Worm (Caenorhabditis elegans) whole organism, L3 larva: Measurements from ENCODE around the gene pst-2.

Experiments
- fkh-10 ChIP-seq: sonication (generic microtip); optimal IDR thresholded peaks from 2 replicates; lab custom pipeline; 2017; ENCODE audit warnings: missing biosample characterization, missing genetic modification reagents, missing genetic modification characterization
- nhr-23 ChIP-seq: fragments of 150-350 bp; optimal IDR thresholded peaks from 2 replicates; lab custom pipeline; 2014; ENCODE audit warnings: missing biosample characterization, missing genetic modification reagents, missing genetic modification characterization
- nhr-237 ChIP-seq: fragments of 150-350 bp; optimal IDR thresholded peaks from 2 replicates; lab custom pipeline; 2014; ENCODE audit warnings: missing biosample characterization, missing genetic modification characterization
- unc-39 ChIP-seq: sonication (generic microtip); optimal IDR thresholded peaks from 4 replicates; lab custom pipeline; 2017; ENCODE audit warnings: missing biosample characterization, missing genetic modification characterization

- no peak for TF ChIP-seq nhr-23 (tag; lab: Kevin White, UChicago)
- no peak for TF ChIP-seq fkh-10 (GFP tag; lab: Kevin White, UChicago)
- TF ChIP-seq nhr-237 = no peak
- TF ChIP-seq unc-39 (tag; lab: Kevin White, UChicago) = no peak
These were observed 17.0 kb downstream of the pst-2 start, which contains the start of gene B0336.7 for ce11 chrIII:5697266-5697665.
